Worm (Caenorhabditis elegans) whole organism, L3 larva: ENCODE results near the gene taf-11.3.

ENCODE experiments used
- ZK546.5 ChIP-seq: sonication (generic microtip); optimal IDR thresholded peaks from 2 replicates; lab custom pipeline; 2017; ENCODE audit warnings: missing biosample characterization, missing genetic modification characterization
- aly-2 ChIP-seq: fragments of 150-350 bp; optimal IDR thresholded peaks from 2 replicates; lab custom pipeline; 2014; ENCODE audit warnings: missing biosample characterization, missing genetic modification characterization
- ama-1 ChIP-seq: fragments of 150-350 bp; optimal IDR thresholded peaks from 2 replicates; lab custom pipeline; 2018
- ceh-16 ChIP-seq: sonication (generic microtip); optimal IDR thresholded peaks from 2 replicates; lab custom pipeline; 2017; ENCODE audit warnings: missing biosample characterization, missing genetic modification characterization
- ceh-28 ChIP-seq: fragments of 150-350 bp; optimal IDR thresholded peaks from 2 replicates; lab custom pipeline; 2014; ENCODE audit warnings: missing biosample characterization, missing genetic modification reagents, missing genetic modification characterization
- ceh-82 ChIP-seq: fragments of 150-350 bp; optimal IDR thresholded peaks from 2 replicates; lab custom pipeline; 2014; ENCODE audit warnings: missing biosample characterization, missing genetic modification characterization
- ceh-9 ChIP-seq: sonication (generic microtip); optimal IDR thresholded peaks from 2 replicates; lab custom pipeline; 2018; ENCODE audit warnings: missing biosample characterization, missing genetic modification characterization
- daf-12 ChIP-seq: fragments of 150-350 bp; optimal IDR thresholded peaks from 2 replicates; lab custom pipeline; 2014; ENCODE audit warnings: missing biosample characterization, missing genetic modification reagents, missing genetic modification characterization
- egl-27 ChIP-seq: sonication (generic microtip); optimal IDR thresholded peaks from 4 replicates; lab custom pipeline; 2017; ENCODE audit warnings: missing biosample characterization, missing genetic modification reagents, missing genetic modification characterization
- egl-5 ChIP-seq: fragments of 150-350 bp; optimal IDR thresholded peaks from 2 replicates; lab custom pipeline; 2017; ENCODE audit warnings: missing biosample characterization, missing genetic modification reagents, missing genetic modification characterization, inconsistent platforms
- elt-1 ChIP-seq: fragments of 150-350 bp; optimal IDR thresholded peaks from 2 replicates; lab custom pipeline; 2014; ENCODE audit warnings: missing biosample characterization, missing genetic modification characterization
- elt-2 ChIP-seq: sonication (generic microtip); optimal IDR thresholded peaks from 2 replicates; lab custom pipeline; 2016; ENCODE audit warnings: missing genetic modification reagents, mild to moderate bottlenecking, missing genetic modification characterization, missing compliant biosample characterization
- elt-3 ChIP-seq, 3 experiments: fragments of 150-350 bp in 1 of 3; sonication (generic microtip) in 2 of 3; optimal IDR thresholded peaks; 2 replicates in 2 of 3; 4 replicates in 1 of 3; lab custom pipeline; 2014 to 2017; ENCODE audit warnings: missing biosample characterization in 3 of 3, missing genetic modification characterization in 3 of 3
- eor-1 ChIP-seq, 2 experiments: fragments of 150-350 bp; optimal IDR thresholded peaks; 2 replicates each; lab custom pipeline; 2014 to 2018; ENCODE audit warnings: missing biosample characterization in 2 of 2, missing genetic modification characterization in 2 of 2
- fkh-10 ChIP-seq: sonication (generic microtip); optimal IDR thresholded peaks from 2 replicates; lab custom pipeline; 2017; ENCODE audit warnings: missing biosample characterization, missing genetic modification reagents, missing genetic modification characterization
- fkh-2 ChIP-seq: fragments of 150-350 bp; optimal IDR thresholded peaks from 2 replicates; lab custom pipeline; 2014; ENCODE audit warnings: missing biosample characterization, missing genetic modification reagents, missing genetic modification characterization
- fos-1 ChIP-seq: fragments of 150-350 bp; optimal IDR thresholded peaks from 2 replicates; lab custom pipeline; 2014; ENCODE audit warnings: missing biosample characterization, missing genetic modification characterization
- hmg-11 ChIP-seq: sonication (generic microtip); optimal IDR thresholded peaks from 2 replicates; lab custom pipeline; 2016; ENCODE audit warnings: missing genetic modification characterization, missing compliant biosample characterization
- jun-1 ChIP-seq: fragments of 150-350 bp; optimal IDR thresholded peaks from 2 replicates; lab custom pipeline; 2014; ENCODE audit warnings: missing biosample characterization, missing genetic modification reagents, missing genetic modification characterization
- lin-15B ChIP-seq: fragments of 150-350 bp; optimal IDR thresholded peaks from 2 replicates; lab custom pipeline; 2014; ENCODE audit warnings: missing biosample characterization, missing genetic modification characterization
- lin-39 ChIP-seq: fragments of 150-350 bp; optimal IDR thresholded peaks from 2 replicates; lab custom pipeline; 2018; ENCODE audit warnings: missing biosample characterization, missing genetic modification reagents, missing genetic modification characterization
- lsy-12 ChIP-seq: sonication (generic microtip); optimal IDR thresholded peaks from 2 replicates; lab custom pipeline; 2016; ENCODE audit warnings: mild to moderate bottlenecking, missing genetic modification characterization, missing compliant biosample characterization
- mdl-1 ChIP-seq: fragments of 150-350 bp; optimal IDR thresholded peaks from 2 replicates; lab custom pipeline; 2014; ENCODE audit warnings: missing biosample characterization, missing genetic modification characterization
- mml-1 ChIP-seq: fragments of 150-350 bp; sonication (generic microtip); optimal IDR thresholded peaks from 3 replicates; lab custom pipeline; 2014; ENCODE audit warnings: missing biosample characterization, missing genetic modification characterization
- nfya-1 ChIP-seq: sonication (generic microtip); optimal IDR thresholded peaks from 2 replicates; lab custom pipeline; 2017; ENCODE audit warnings: missing genetic modification characterization, mild to moderate bottlenecking, missing compliant biosample characterization, antibody characterized with exemption, moderate library complexity; ENCODE audit not compliant: insufficient read depth
- nhr-11 ChIP-seq: fragments of 150-350 bp; optimal IDR thresholded peaks from 2 replicates; lab custom pipeline; 2014; ENCODE audit warnings: missing biosample characterization, missing genetic modification characterization
- nhr-12 ChIP-seq: fragments of 150-350 bp; optimal IDR thresholded peaks from 2 replicates; lab custom pipeline; 2014; ENCODE audit warnings: missing biosample characterization, missing genetic modification characterization
- nhr-23 ChIP-seq: fragments of 150-350 bp; optimal IDR thresholded peaks from 2 replicates; lab custom pipeline; 2014; ENCODE audit warnings: missing biosample characterization, missing genetic modification reagents, missing genetic modification characterization
- nhr-237 ChIP-seq: fragments of 150-350 bp; optimal IDR thresholded peaks from 2 replicates; lab custom pipeline; 2014; ENCODE audit warnings: missing biosample characterization, missing genetic modification characterization
- nhr-25 ChIP-seq: sonication (generic microtip); optimal IDR thresholded peaks from 2 replicates; lab custom pipeline; 2017; ENCODE audit warnings: missing biosample characterization, missing genetic modification characterization
- nhr-28 ChIP-seq: fragments of 150-350 bp; optimal IDR thresholded peaks from 2 replicates; lab custom pipeline; 2014; ENCODE audit warnings: missing biosample characterization, missing genetic modification characterization
- nhr-43 ChIP-seq: sonication (generic microtip); optimal IDR thresholded peaks from 2 replicates; lab custom pipeline; 2016; ENCODE audit warnings: mild to moderate bottlenecking, missing genetic modification characterization, missing compliant biosample characterization; ENCODE audit not compliant: poor library complexity, severe bottlenecking
- nhr-67 ChIP-seq: fragments of 150-350 bp; optimal IDR thresholded peaks from 2 replicates; lab custom pipeline; 2014; ENCODE audit warnings: missing biosample characterization, missing genetic modification characterization
- nhr-76 ChIP-seq: fragments of 150-350 bp; sonication (generic microtip); optimal IDR thresholded peaks from 5 replicates; lab custom pipeline; 2014; ENCODE audit warnings: missing biosample characterization, missing genetic modification characterization
- nhr-77 ChIP-seq: fragments of 150-350 bp; optimal IDR thresholded peaks from 2 replicates; lab custom pipeline; 2014; ENCODE audit warnings: missing biosample characterization, missing genetic modification characterization
- pha-4 ChIP-seq: fragments of 150-350 bp; optimal IDR thresholded peaks from 2 replicates; lab custom pipeline; 2014; ENCODE audit warnings: missing biosample characterization, missing genetic modification reagents, missing genetic modification characterization
- pqm-1 ChIP-seq: fragments of 150-350 bp; optimal IDR thresholded peaks from 2 replicates; lab custom pipeline; 2017; ENCODE audit warnings: missing biosample characterization, missing genetic modification characterization, inconsistent platforms
- sea-2 ChIP-seq: fragments of 150-350 bp; sonication (generic microtip); optimal IDR thresholded peaks from 4 replicates; lab custom pipeline; 2014; ENCODE audit warnings: missing biosample characterization, missing genetic modification reagents, missing genetic modification characterization
- skn-1 ChIP-seq: fragments of 150-350 bp; optimal IDR thresholded peaks from 2 replicates; lab custom pipeline; 2014; ENCODE audit warnings: missing biosample characterization, missing genetic modification characterization
- snpc-4 ChIP-seq: fragments of 150-350 bp; optimal IDR thresholded peaks from 2 replicates; lab custom pipeline; 2014; ENCODE audit warnings: missing biosample characterization, missing genetic modification characterization
- tbx-2 ChIP-seq: sonication (generic microtip); optimal IDR thresholded peaks from 2 replicates; lab custom pipeline; 2016; ENCODE audit warnings: mild to moderate bottlenecking, missing genetic modification characterization, missing compliant biosample characterization
- unc-39 ChIP-seq: sonication (generic microtip); optimal IDR thresholded peaks from 4 replicates; lab custom pipeline; 2017; ENCODE audit warnings: missing biosample characterization, missing genetic modification characterization
- unc-62 ChIP-seq: fragments of 150-350 bp; sonication (generic microtip); optimal IDR thresholded peaks from 4 replicates; lab custom pipeline; 2014; ENCODE audit warnings: missing biosample characterization, missing genetic modification reagents, missing genetic modification characterization
- zag-1 ChIP-seq: fragments of 150-350 bp; optimal IDR thresholded peaks from 2 replicates; lab custom pipeline; 2014; ENCODE audit warnings: missing biosample characterization, missing genetic modification characterization
- ztf-11 ChIP-seq: fragments of 150-350 bp; optimal IDR thresholded peaks from 2 replicates; lab custom pipeline; 2014; ENCODE audit warnings: missing biosample characterization, missing genetic modification characterization
- ztf-4 ChIP-seq: fragments of 150-350 bp; optimal IDR thresholded peaks from 2 replicates; lab custom pipeline; 2014; ENCODE audit warnings: missing biosample characterization, missing genetic modification characterization

Gene taf-11.3

DNA sequence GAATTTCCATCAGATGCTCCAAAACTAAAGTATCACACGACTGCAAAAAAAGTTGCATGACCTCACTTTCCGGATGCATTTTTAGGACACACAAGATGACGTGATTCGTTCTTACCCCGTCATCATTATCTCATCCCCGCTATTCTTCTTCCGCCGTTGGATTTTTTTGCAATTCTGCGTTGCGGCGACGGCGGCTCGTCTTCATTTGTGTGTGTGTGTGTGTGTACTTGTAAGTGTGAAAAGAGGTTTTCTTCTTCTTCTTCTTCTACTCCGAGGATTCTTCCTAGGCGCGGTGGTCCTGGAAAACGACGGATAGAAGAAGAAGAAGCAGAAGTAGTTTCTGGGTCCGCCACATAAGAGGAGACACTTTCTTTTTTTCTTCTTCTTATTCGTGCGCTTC lies 10.7 kb upstream of the taf-11.3 start:
- TF ChIP-seq zag-1 (tag; lab: Kevin White, UChicago) (no peak), nhr-237 (tag; lab: Kevin White, UChicago) (no peak), elt-2 (tag; lab: Kevin White, UChicago) (no peak), aly-2 (tag; lab: Kevin White, UChicago) (no peak), hmg-11 (tag; lab: Kevin White, UChicago) (no peak), nhr-77 (tag; lab: Kevin White, UChicago) (no peak), pqm-1 (tag; lab: Kevin White, UChicago) (no peak), nhr-76 (tag; lab: Kevin White, UChicago) (no peak), nhr-43 (tag; lab: Kevin White, UChicago) (no peak), ama-1 (no peak), nfya-1 (tag; lab: Kevin White, UChicago) (no peak), lsy-12 (no peak), nhr-11 (no peak), mdl-1 (tag; lab: Kevin White, UChicago) (no peak), ztf-11 (tag; lab: Kevin White, UChicago) (no peak), unc-39 (no peak)

DNA sequence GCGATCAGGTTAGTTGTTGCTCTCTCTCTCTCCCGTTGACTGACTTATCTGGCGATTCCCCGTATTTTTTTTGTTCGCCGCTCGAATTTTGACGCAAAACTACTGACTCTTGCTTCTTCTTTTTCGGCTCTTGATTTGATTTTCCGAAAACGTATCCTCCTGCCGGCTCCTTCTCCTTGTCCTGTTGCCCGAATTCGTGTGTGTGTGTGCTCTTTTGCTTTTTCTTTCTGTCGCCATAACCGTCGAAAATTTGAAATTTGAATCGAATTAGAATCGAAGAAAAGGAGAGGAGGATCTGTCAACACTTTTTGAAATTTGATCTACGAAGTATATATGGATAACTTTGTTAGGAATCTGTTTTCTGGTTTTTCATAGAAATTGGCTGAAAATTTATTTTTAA lies 7.5 kb upstream of the taf-11.3 start:
- TF ChIP-seq zag-1 (tag; lab: Kevin White, UChicago): no peak
- TF ChIP-seq tbx-2 (tag; lab: Kevin White, UChicago): no peak
- no peak for TF ChIP-seq aly-2 (tag; lab: Kevin White, UChicago)
- TF ChIP-seq fkh-10 (GFP tag; lab: Kevin White, UChicago): peak; percentile 90
- no peak for TF ChIP-seq snpc-4 (tag; lab: Kevin White, UChicago)
- no peak for TF ChIP-seq hmg-11 (tag; lab: Kevin White, UChicago)
- TF ChIP-seq ztf-4 (tag; lab: Kevin White, UChicago): no peak
- no peak for TF ChIP-seq ztf-11 (tag; lab: Kevin White, UChicago)
- TF ChIP-seq nhr-25 (tag; lab: Kevin White, UChicago): no peak

DNA sequence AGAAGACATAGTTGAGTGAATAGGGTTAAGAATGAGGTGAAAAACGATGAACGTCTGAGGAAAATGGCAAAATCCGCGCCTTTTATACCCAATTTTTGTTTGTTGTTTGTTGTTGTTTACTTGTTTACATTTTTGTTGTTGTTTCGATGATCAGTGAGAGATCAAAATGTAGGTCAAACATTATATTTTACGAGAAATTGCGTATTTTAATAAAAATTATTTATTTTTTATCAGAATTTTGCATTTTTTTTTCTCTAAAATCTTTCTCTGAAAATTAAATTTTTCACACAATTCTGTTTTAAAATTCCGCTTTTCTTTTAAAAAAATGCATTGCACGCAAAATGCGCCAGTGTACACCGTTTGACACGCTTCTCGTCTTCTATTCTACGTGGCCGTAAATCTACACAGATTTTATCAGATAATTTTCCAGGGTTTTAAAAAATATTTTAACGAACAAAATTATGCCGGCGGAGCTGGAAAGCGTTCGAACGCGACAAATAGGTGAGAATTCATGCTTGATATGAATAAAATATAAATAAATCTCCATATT lies 1.7 kb upstream of the taf-11.3 start, which contains the start of the genes sip-1 and sly-1:
TSS of gene sip-1 (minus strand) at position 103 of the 550 bp plus-strand sequence.
TSS of gene sly-1 (plus strand) at position 360 of the 550 bp plus-strand sequence.
- no peak for TF ChIP-seq lin-39 (tag; lab: Kevin White, UChicago)
- TF ChIP-seq hmg-11 (tag; lab: Kevin White, UChicago): peak; percentile 70
- TF ChIP-seq unc-39: no peak
- TF ChIP-seq nfya-1 (tag; lab: Kevin White, UChicago): peak; percentile 90
- no peak for TF ChIP-seq nhr-12 (tag; lab: Kevin White, UChicago)
- TF ChIP-seq nhr-23 (tag; lab: Kevin White, UChicago): peak; percentile 90
- TF ChIP-seq ceh-28 (tag; lab: Kevin White, UChicago): peak; percentile 40
- TF ChIP-seq ama-1: no peak
- no peak for TF ChIP-seq unc-62 (GFP tag; lab: Kevin White, UChicago)
- TF ChIP-seq nhr-67: no peak
- peak; percentile 90 for TF ChIP-seq snpc-4 (tag; lab: Kevin White, UChicago)
- no peak for TF ChIP-seq egl-27
- peak; percentile 75 for TF ChIP-seq jun-1 (tag; lab: Kevin White, UChicago)
- no peak for TF ChIP-seq mdl-1 (tag; lab: Kevin White, UChicago)
- no peak for TF ChIP-seq elt-3 (tag; optimal IDR thresholded peaks at IDR 0.05; lab: Kevin White, UChicago)
- TF ChIP-seq lsy-12: no peak
- no peak for TF ChIP-seq fos-1 (tag; lab: Kevin White, UChicago)
- no peak for TF ChIP-seq ztf-4 (tag; lab: Kevin White, UChicago)
- no peak for TF ChIP-seq elt-1 (tag; lab: Kevin White, UChicago)
- peak; percentile 96 for TF ChIP-seq lin-15B (tag; lab: Kevin White, UChicago)
- peak; percentile 93 for TF ChIP-seq pha-4
- no peak for TF ChIP-seq eor-1 (tag; optimal IDR thresholded peaks at IDR 0.05; lab: Kevin White, UChicago)
- no peak for TF ChIP-seq ztf-11 (tag; lab: Kevin White, UChicago)
- TF ChIP-seq ZK546.5 (tag; lab: Kevin White, UChicago): no peak
- no peak for TF ChIP-seq nhr-237 (tag; lab: Kevin White, UChicago)
- TF ChIP-seq nhr-77 (tag; lab: Kevin White, UChicago): no peak
- peak; percentile 35 for TF ChIP-seq nhr-25 (tag; lab: Kevin White, UChicago)
- no peak for TF ChIP-seq ceh-82
- TF ChIP-seq zag-1 (tag; lab: Kevin White, UChicago): no peak
- no peak for TF ChIP-seq nhr-11
- no peak for TF ChIP-seq fkh-2 (tag; lab: Kevin White, UChicago)
- no peak for TF ChIP-seq sea-2 (GFP tag; lab: Kevin White, UChicago)
- peak; percentile 59 for TF ChIP-seq nhr-43 (tag; lab: Kevin White, UChicago)
- TF ChIP-seq daf-12 (tag; lab: Kevin White, UChicago): no peak
- no peak for TF ChIP-seq aly-2 (tag; lab: Kevin White, UChicago)
- TF ChIP-seq fkh-10 (GFP tag; lab: Kevin White, UChicago): peak; percentile 26
- no peak for TF ChIP-seq ceh-9
- TF ChIP-seq nhr-76 (tag; lab: Kevin White, UChicago): no peak
- peak; percentile 43 for TF ChIP-seq elt-2 (tag; lab: Kevin White, UChicago)
- TF ChIP-seq mml-1 (tag; lab: Kevin White, UChicago): no peak
- TF ChIP-seq ceh-16 (tag; lab: Kevin White, UChicago): no peak
- no peak for TF ChIP-seq egl-5 (tag; lab: Kevin White, UChicago)
- peak; percentile 67 for TF ChIP-seq skn-1 (tag; lab: Kevin White, UChicago)
- peak; percentile 6 for TF ChIP-seq pqm-1 (tag; lab: Kevin White, UChicago)
- TF ChIP-seq nhr-28: no peak
